Worm (Caenorhabditis elegans) whole organism, L3 larva: ENCODE measurements around the gene Y6G8.16.

Source experiments
- aly-2 ChIP-seq: fragments of 150-350 bp; optimal IDR thresholded peaks from 2 replicates; lab custom pipeline; 2014; ENCODE audit warnings: missing biosample characterization, missing genetic modification characterization
- ama-1 ChIP-seq: fragments of 150-350 bp; optimal IDR thresholded peaks from 2 replicates; lab custom pipeline; 2018
- egl-27 ChIP-seq: sonication (generic microtip); optimal IDR thresholded peaks from 4 replicates; lab custom pipeline; 2017; ENCODE audit warnings: missing biosample characterization, missing genetic modification reagents, missing genetic modification characterization
- elt-3 ChIP-seq, 3 experiments: fragments of 150-350 bp in 1 of 3; sonication (generic microtip) in 2 of 3; optimal IDR thresholded peaks; 2 replicates in 2 of 3; 4 replicates in 1 of 3; lab custom pipeline; 2014 to 2017; ENCODE audit warnings: missing biosample characterization in 3 of 3, missing genetic modification characterization in 3 of 3
- mml-1 ChIP-seq: fragments of 150-350 bp; sonication (generic microtip); optimal IDR thresholded peaks from 3 replicates; lab custom pipeline; 2014; ENCODE audit warnings: missing biosample characterization, missing genetic modification characterization
- nfya-1 ChIP-seq: sonication (generic microtip); optimal IDR thresholded peaks from 2 replicates; lab custom pipeline; 2017; ENCODE audit warnings: missing genetic modification characterization, mild to moderate bottlenecking, missing compliant biosample characterization, antibody characterized with exemption, moderate library complexity; ENCODE audit not compliant: insufficient read depth
- sea-2 ChIP-seq: fragments of 150-350 bp; sonication (generic microtip); optimal IDR thresholded peaks from 4 replicates; lab custom pipeline; 2014; ENCODE audit warnings: missing biosample characterization, missing genetic modification reagents, missing genetic modification characterization
- zag-1 ChIP-seq: fragments of 150-350 bp; optimal IDR thresholded peaks from 2 replicates; lab custom pipeline; 2014; ENCODE audit warnings: missing biosample characterization, missing genetic modification characterization
- ztf-11 ChIP-seq: fragments of 150-350 bp; optimal IDR thresholded peaks from 2 replicates; lab custom pipeline; 2014; ENCODE audit warnings: missing biosample characterization, missing genetic modification characterization

DNA sequence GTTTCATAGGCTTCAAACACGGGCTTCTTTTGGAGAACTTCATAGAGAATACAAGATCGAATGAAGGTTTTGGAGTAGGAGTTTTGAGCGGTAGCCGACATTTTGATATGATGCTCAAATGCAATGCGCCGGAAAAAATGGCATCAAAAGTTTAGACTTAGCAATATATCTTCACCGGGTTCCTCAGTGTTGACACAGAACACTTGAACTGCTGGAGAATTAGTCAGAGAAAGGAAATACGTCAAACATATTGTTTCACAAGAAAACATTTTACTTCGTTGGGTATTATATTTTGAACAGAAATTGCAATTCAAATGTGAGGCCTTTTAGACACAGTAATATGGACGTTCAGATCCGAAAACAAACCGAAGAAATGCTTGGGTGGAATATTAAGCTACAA is 47.8 kb upstream of the Y6G8.16 start, which contains the start of gene fbxa-174:
- TF ChIP-seq sea-2 (GFP tag; lab: Kevin White, UChicago) (no peak), mml-1 (tag; lab: Kevin White, UChicago) (no peak), ztf-11 (tag; lab: Kevin White, UChicago) (no peak), elt-3 (tag; optimal IDR thresholded peaks at IDR 0.05; lab: Kevin White, UChicago) (no peak), ama-1 (lab: Kevin White, UChicago) (no peak), aly-2 (tag; lab: Kevin White, UChicago) (no peak), nfya-1 (tag; lab: Kevin White, UChicago) (no peak), egl-27 (tag; lab: Kevin White, UChicago) (no peak), zag-1 (tag; lab: Kevin White, UChicago) (no peak)
